Worm (Caenorhabditis elegans): Measurements from ENCODE around the gene btb-16.

DNA sequence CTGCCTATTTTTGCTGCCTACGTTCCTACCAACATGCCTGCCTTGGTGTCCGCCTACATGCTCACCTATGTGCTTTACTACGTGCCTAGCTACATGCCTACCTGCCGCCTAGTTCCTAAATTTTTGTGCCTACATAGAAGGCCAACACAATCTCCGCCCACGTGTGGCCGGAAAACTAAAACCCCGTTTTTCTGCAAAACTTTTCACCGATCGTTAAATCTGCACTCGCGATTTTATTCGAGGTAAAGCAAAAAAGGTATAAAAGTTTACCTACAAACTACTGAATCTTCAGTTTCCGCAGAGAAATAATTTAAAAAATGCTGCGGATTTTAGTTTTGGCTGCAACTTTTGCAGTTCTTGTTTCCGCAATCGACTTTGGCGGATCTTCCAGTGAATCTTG, 47.3 kb upstream of the btb-16 start, which contains the start of gene clec-124:
- TF ChIP-seq W03F9.2 (tag; optimal IDR thresholded peaks at IDR 0.05) = no peak
- no peak for TF ChIP-seq him-1 (tag; optimal IDR thresholded peaks at IDR 0.05)
